Fruit fly (Drosophila melanogaster): ENCODE results near the gene Lar.

- no peak for TF ChIP-seq h (optimal IDR thresholded peaks at IDR 0.05)
- no peak for TF ChIP-seq psq (optimal IDR thresholded peaks at IDR 0.05)
- TF ChIP-seq insv (optimal IDR thresholded peaks at IDR 0.05), result no peak
- TF ChIP-seq Sin3A (optimal IDR thresholded peaks at IDR 0.05), result no peak
- TF ChIP-seq ttk (optimal IDR thresholded peaks at IDR 0.05), result no peak
- TF ChIP-seq Myc (optimal IDR thresholded peaks at IDR 0.05), result no peak
These were observed 47.6 kb downstream of the Lar start for dm6 chr2L:19634008-19634407.
